Fruit fly (Drosophila melanogaster): ENCODE data around the gene CG5916.

- TF ChIP-seq EcR (GFP tag; optimal IDR thresholded peaks at IDR 0.05) (no peak), CG8159 (tag; optimal IDR thresholded peaks at IDR 0.05) (no peak), CG15710 (tag; optimal IDR thresholded peaks at IDR 0.05) (no peak), CG8301 (tag; optimal IDR thresholded peaks at IDR 0.05) (no peak), CG4496 (GFP tag; IDR thresholded peaks at IDR 0.05) (no peak), fd96Ca (GFP tag; IDR thresholded peaks at IDR 0.05) (no peak), Pif1B (GFP tag; optimal IDR thresholded peaks at IDR 0.05) (no peak), CG9948 (tag; optimal IDR thresholded peaks at IDR 0.05) (no peak), CG10348 (GFP tag; IDR thresholded peaks at IDR 0.05) (no peak), Ets98B (GFP tag; IDR thresholded peaks at IDR 0.05) (no peak)
These were observed 44.0 kb downstream of the CG5916 start for dm6 chr3R:16190782-16191181.

Measured in whole organism, pupa.